Worm (Caenorhabditis elegans) whole organism, L3 larva: ENCODE data around the gene exc-13.

Experiments
- R02D3.7 ChIP-seq: fragments of 150-350 bp; optimal IDR thresholded peaks from 2 replicates; lab custom pipeline; 2014; ENCODE audit warnings: missing biosample characterization, missing genetic modification characterization
- ZK546.5 ChIP-seq: sonication (generic microtip); optimal IDR thresholded peaks from 2 replicates; lab custom pipeline; 2017; ENCODE audit warnings: missing biosample characterization, missing genetic modification characterization
- aly-2 ChIP-seq: fragments of 150-350 bp; optimal IDR thresholded peaks from 2 replicates; lab custom pipeline; 2014; ENCODE audit warnings: missing biosample characterization, missing genetic modification characterization
- ama-1 ChIP-seq: fragments of 150-350 bp; optimal IDR thresholded peaks from 2 replicates; lab custom pipeline; 2018
- ceh-16 ChIP-seq: sonication (generic microtip); optimal IDR thresholded peaks from 2 replicates; lab custom pipeline; 2017; ENCODE audit warnings: missing biosample characterization, missing genetic modification characterization
- ceh-28 ChIP-seq: fragments of 150-350 bp; optimal IDR thresholded peaks from 2 replicates; lab custom pipeline; 2014; ENCODE audit warnings: missing biosample characterization, missing genetic modification reagents, missing genetic modification characterization
- ceh-9 ChIP-seq: sonication (generic microtip); optimal IDR thresholded peaks from 2 replicates; lab custom pipeline; 2018; ENCODE audit warnings: missing biosample characterization, missing genetic modification characterization
- egl-27 ChIP-seq: sonication (generic microtip); optimal IDR thresholded peaks from 4 replicates; lab custom pipeline; 2017; ENCODE audit warnings: missing biosample characterization, missing genetic modification reagents, missing genetic modification characterization
- egl-5 ChIP-seq: fragments of 150-350 bp; optimal IDR thresholded peaks from 2 replicates; lab custom pipeline; 2017; ENCODE audit warnings: missing biosample characterization, missing genetic modification reagents, missing genetic modification characterization, inconsistent platforms
- elt-1 ChIP-seq: fragments of 150-350 bp; optimal IDR thresholded peaks from 2 replicates; lab custom pipeline; 2014; ENCODE audit warnings: missing biosample characterization, missing genetic modification characterization
- elt-2 ChIP-seq: sonication (generic microtip); optimal IDR thresholded peaks from 2 replicates; lab custom pipeline; 2016; ENCODE audit warnings: missing genetic modification reagents, mild to moderate bottlenecking, missing genetic modification characterization, missing compliant biosample characterization
- elt-3 ChIP-seq, 3 experiments: fragments of 150-350 bp in 1 of 3; sonication (generic microtip) in 2 of 3; optimal IDR thresholded peaks; 2 replicates in 2 of 3; 4 replicates in 1 of 3; lab custom pipeline; 2014 to 2017; ENCODE audit warnings: missing biosample characterization in 3 of 3, missing genetic modification characterization in 3 of 3
- eor-1 ChIP-seq, 2 experiments: fragments of 150-350 bp; optimal IDR thresholded peaks; 2 replicates each; lab custom pipeline; 2014 to 2018; ENCODE audit warnings: missing biosample characterization in 2 of 2, missing genetic modification characterization in 2 of 2
- fkh-10 ChIP-seq: sonication (generic microtip); optimal IDR thresholded peaks from 2 replicates; lab custom pipeline; 2017; ENCODE audit warnings: missing biosample characterization, missing genetic modification reagents, missing genetic modification characterization
- fkh-2 ChIP-seq: fragments of 150-350 bp; optimal IDR thresholded peaks from 2 replicates; lab custom pipeline; 2014; ENCODE audit warnings: missing biosample characterization, missing genetic modification reagents, missing genetic modification characterization
- hmg-11 ChIP-seq: sonication (generic microtip); optimal IDR thresholded peaks from 2 replicates; lab custom pipeline; 2016; ENCODE audit warnings: missing genetic modification characterization, missing compliant biosample characterization
- lin-39 ChIP-seq: fragments of 150-350 bp; optimal IDR thresholded peaks from 2 replicates; lab custom pipeline; 2018; ENCODE audit warnings: missing biosample characterization, missing genetic modification reagents, missing genetic modification characterization
- lsy-12 ChIP-seq: sonication (generic microtip); optimal IDR thresholded peaks from 2 replicates; lab custom pipeline; 2016; ENCODE audit warnings: mild to moderate bottlenecking, missing genetic modification characterization, missing compliant biosample characterization
- mdl-1 ChIP-seq: fragments of 150-350 bp; optimal IDR thresholded peaks from 2 replicates; lab custom pipeline; 2014; ENCODE audit warnings: missing biosample characterization, missing genetic modification characterization
- nfya-1 ChIP-seq: sonication (generic microtip); optimal IDR thresholded peaks from 2 replicates; lab custom pipeline; 2017; ENCODE audit warnings: missing genetic modification characterization, mild to moderate bottlenecking, missing compliant biosample characterization, antibody characterized with exemption, moderate library complexity; ENCODE audit not compliant: insufficient read depth
- nhr-11 ChIP-seq: fragments of 150-350 bp; optimal IDR thresholded peaks from 2 replicates; lab custom pipeline; 2014; ENCODE audit warnings: missing biosample characterization, missing genetic modification characterization
- nhr-12 ChIP-seq: fragments of 150-350 bp; optimal IDR thresholded peaks from 2 replicates; lab custom pipeline; 2014; ENCODE audit warnings: missing biosample characterization, missing genetic modification characterization
- nhr-23 ChIP-seq: fragments of 150-350 bp; optimal IDR thresholded peaks from 2 replicates; lab custom pipeline; 2014; ENCODE audit warnings: missing biosample characterization, missing genetic modification reagents, missing genetic modification characterization
- nhr-25 ChIP-seq: sonication (generic microtip); optimal IDR thresholded peaks from 2 replicates; lab custom pipeline; 2017; ENCODE audit warnings: missing biosample characterization, missing genetic modification characterization
- nhr-28 ChIP-seq: fragments of 150-350 bp; optimal IDR thresholded peaks from 2 replicates; lab custom pipeline; 2014; ENCODE audit warnings: missing biosample characterization, missing genetic modification characterization
- nhr-76 ChIP-seq: fragments of 150-350 bp; sonication (generic microtip); optimal IDR thresholded peaks from 5 replicates; lab custom pipeline; 2014; ENCODE audit warnings: missing biosample characterization, missing genetic modification characterization
- pqm-1 ChIP-seq: fragments of 150-350 bp; optimal IDR thresholded peaks from 2 replicates; lab custom pipeline; 2017; ENCODE audit warnings: missing biosample characterization, missing genetic modification characterization, inconsistent platforms
- sea-2 ChIP-seq: fragments of 150-350 bp; sonication (generic microtip); optimal IDR thresholded peaks from 4 replicates; lab custom pipeline; 2014; ENCODE audit warnings: missing biosample characterization, missing genetic modification reagents, missing genetic modification characterization
- skn-1 ChIP-seq: fragments of 150-350 bp; optimal IDR thresholded peaks from 2 replicates; lab custom pipeline; 2014; ENCODE audit warnings: missing biosample characterization, missing genetic modification characterization
- tbx-2 ChIP-seq: sonication (generic microtip); optimal IDR thresholded peaks from 2 replicates; lab custom pipeline; 2016; ENCODE audit warnings: mild to moderate bottlenecking, missing genetic modification characterization, missing compliant biosample characterization
- unc-39 ChIP-seq: sonication (generic microtip); optimal IDR thresholded peaks from 4 replicates; lab custom pipeline; 2017; ENCODE audit warnings: missing biosample characterization, missing genetic modification characterization
- unc-62 ChIP-seq: fragments of 150-350 bp; sonication (generic microtip); optimal IDR thresholded peaks from 4 replicates; lab custom pipeline; 2014; ENCODE audit warnings: missing biosample characterization, missing genetic modification reagents, missing genetic modification characterization
- ztf-11 ChIP-seq: fragments of 150-350 bp; optimal IDR thresholded peaks from 2 replicates; lab custom pipeline; 2014; ENCODE audit warnings: missing biosample characterization, missing genetic modification characterization

exc-13 gene

DNA sequence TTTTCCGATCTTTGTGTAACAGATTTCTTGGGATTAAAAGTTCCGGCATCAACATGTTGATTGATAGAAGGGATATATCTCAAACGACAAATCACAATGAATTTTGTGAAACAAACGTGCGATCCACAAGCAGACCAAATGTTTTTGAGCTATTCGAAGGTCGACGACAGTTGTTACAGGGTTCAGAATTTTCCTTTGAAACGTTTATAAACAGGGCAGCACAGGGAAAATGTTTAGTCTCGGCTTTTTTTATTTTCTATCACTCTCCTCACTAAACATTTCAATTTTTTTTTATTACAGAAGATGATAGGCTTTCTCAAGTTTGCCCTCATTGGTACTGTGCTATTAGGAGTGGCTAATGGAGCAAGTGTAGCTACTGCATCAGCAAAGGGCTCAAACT lies at the start of gene exc-13:
Gene exc-13, plus strand, starts transcription at position 301 of the 400 bp plus-strand sequence.
- no peak for TF ChIP-seq ZK546.5 (tag; lab: Kevin White, UChicago)
- peak; percentile 2 for TF ChIP-seq lin-39

DNA sequence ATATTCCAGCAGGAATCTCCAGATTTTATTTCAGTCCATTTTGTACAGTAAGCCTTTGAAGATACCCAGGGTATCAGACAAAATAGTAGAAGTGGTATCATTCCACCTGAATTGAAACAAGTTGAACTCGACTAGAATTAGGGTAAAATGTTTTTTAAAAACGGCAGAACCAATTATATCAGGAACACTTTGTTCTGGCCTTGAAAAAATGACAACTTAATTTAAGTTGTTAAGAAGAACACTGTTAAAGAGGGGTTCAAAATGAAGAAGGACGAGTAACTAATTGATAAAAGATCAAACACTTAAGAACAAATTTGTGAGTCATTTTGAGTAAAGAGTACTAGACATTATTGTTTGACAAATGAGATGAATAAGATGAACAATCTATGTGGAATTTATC lies 44.1 kb upstream of the exc-13 start, which contains the start of gene lmd-4:
Gene lmd-4, minus strand, starts transcription at position 101 of the 400 bp plus-strand sequence.
- no peak for TF ChIP-seq ama-1 (lab: Kevin White, UChicago)
- TF ChIP-seq nhr-76 (tag; lab: Kevin White, UChicago), result no peak
- TF ChIP-seq lin-39, result no peak
- TF ChIP-seq ceh-28 (tag; lab: Kevin White, UChicago), result no peak
- TF ChIP-seq fkh-10, result no peak
- no peak for TF ChIP-seq lsy-12 (tag; lab: Kevin White, UChicago)
- no peak for TF ChIP-seq ztf-11 (tag; lab: Kevin White, UChicago)
- no peak for TF ChIP-seq unc-62 (GFP tag; lab: Kevin White, UChicago)
- TF ChIP-seq, all 47 proteins: peak for 0

DNA sequence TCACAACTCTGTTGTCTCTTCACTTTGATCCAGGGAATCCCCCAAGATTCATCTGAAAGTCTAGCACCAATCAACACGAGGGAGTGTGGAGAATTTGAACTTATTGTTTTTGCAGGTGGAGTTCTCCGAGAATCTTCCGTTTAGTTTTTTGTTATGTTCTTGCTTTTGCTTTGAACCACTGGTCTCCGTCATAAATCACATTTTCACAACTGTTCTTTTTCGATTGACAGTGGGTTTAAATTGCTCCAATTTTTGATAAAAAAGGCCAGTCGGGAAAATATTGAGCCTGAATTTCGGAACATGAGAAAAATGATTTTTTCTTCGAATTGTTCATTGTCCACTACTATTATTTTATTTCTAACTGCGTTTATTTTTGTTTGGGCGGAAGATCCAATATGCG lies 43.1 kb upstream of the exc-13 start, which contains the start of gene F10G2.10:
Gene F10G2.10, plus strand, starts transcription at position 301 of the 400 bp plus-strand sequence.
- TF ChIP-seq skn-1 (tag; lab: Kevin White, UChicago) (no peak), lsy-12 (tag; lab: Kevin White, UChicago) (no peak), R02D3.7 (tag; lab: Kevin White, UChicago) (no peak), nhr-28 (tag; lab: Kevin White, UChicago) (no peak), ceh-16 (tag; lab: Kevin White, UChicago) (no peak), egl-5 (tag; lab: Kevin White, UChicago) (no peak)

DNA sequence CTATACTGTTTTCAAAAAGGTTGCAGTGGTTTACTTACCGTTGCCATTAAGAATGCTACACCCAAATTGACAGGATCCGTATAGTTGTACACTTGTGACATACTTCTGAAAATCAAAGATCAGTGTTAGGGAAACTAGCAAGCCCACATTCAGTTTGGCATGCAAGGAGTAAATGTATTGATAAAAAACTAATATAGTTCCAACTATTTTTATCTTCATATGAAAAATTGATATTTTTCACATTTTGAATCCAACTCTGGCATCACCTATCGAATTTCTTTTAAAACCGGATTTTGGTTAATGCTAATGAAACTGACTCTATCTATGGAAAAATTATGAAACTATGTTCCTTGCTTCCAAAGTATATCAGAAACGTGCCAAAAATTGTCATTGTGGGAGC lies 39.8 kb upstream of the exc-13 start, which contains the start of gene srx-92:
Gene srx-92, minus strand, starts transcription at position 101 of the 400 bp plus-strand sequence.
- TF ChIP-seq ZK546.5 (tag; lab: Kevin White, UChicago) (no peak), nhr-25 (tag; lab: Kevin White, UChicago) (no peak), pqm-1 (tag; lab: Kevin White, UChicago) (no peak), elt-1 (tag; lab: Kevin White, UChicago) (no peak), lin-39 (no peak), fkh-10 (no peak), unc-62 (GFP tag; lab: Kevin White, UChicago) (no peak), unc-39 (no peak), hmg-11 (tag; lab: Kevin White, UChicago) (no peak), tbx-2 (no peak), elt-3 (tag; optimal IDR thresholded peaks at IDR 0.05; lab: Kevin White, UChicago) (no peak), lsy-12 (tag; lab: Kevin White, UChicago) (no peak)
- TF ChIP-seq, all 47 proteins: peak for 0

DNA sequence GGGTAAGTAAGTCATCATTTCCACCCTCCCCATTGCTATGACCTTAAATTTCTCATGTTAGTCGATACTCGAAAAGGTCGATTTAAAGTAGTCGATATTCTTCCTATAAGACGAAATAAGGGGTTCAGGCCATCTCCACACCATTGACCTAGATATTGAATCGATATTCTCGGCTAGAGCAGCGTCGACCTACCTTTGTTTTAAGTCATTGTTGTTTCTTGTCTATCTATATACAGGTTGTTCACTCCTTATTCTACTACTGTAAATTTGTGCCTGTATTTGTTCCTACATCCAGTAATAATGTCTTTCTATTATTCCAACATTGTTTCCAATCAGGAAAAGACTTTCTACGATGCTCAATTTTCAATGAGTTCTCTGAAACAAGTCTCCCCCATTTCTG lies 38.1 kb upstream of the exc-13 start, which contains the start of gene F10G2.4:
Gene F10G2.4, plus strand, starts transcription at position 301 of the 400 bp plus-strand sequence.
- TF ChIP-seq sea-2 (GFP tag; lab: Kevin White, UChicago), result no peak
- TF ChIP-seq nhr-76 (tag; lab: Kevin White, UChicago), result no peak
- no peak for TF ChIP-seq unc-39
- no peak for TF ChIP-seq tbx-2
- no peak for TF ChIP-seq ztf-11 (tag; lab: Kevin White, UChicago)
- no peak for TF ChIP-seq fkh-2
- TF ChIP-seq nhr-23 (tag; lab: Kevin White, UChicago), result no peak
- TF ChIP-seq ceh-9 (tag; lab: Kevin White, UChicago), result no peak
- no peak for TF ChIP-seq elt-2 (tag; lab: Kevin White, UChicago)
- TF ChIP-seq ceh-16 (tag; lab: Kevin White, UChicago), result no peak
- no peak for TF ChIP-seq nhr-12
- no peak for TF ChIP-seq mdl-1 (tag; lab: Kevin White, UChicago)
- TF ChIP-seq eor-1 (tag; optimal IDR thresholded peaks at IDR 0.05; lab: Kevin White, UChicago), result no peak
- no peak for TF ChIP-seq nhr-11 (tag; lab: Kevin White, UChicago)
- no peak for TF ChIP-seq ceh-28 (tag; lab: Kevin White, UChicago)
- TF ChIP-seq nfya-1 (tag; lab: Kevin White, UChicago), result no peak
- no peak for TF ChIP-seq skn-1 (tag; lab: Kevin White, UChicago)
- no peak for TF ChIP-seq aly-2 (tag; lab: Kevin White, UChicago)
- TF ChIP-seq egl-27 (tag; lab: Kevin White, UChicago), result no peak
- no peak for TF ChIP-seq lsy-12 (tag; lab: Kevin White, UChicago)
